Worm (Caenorhabditis elegans): Measurements from ENCODE around the gene C05B5.4.

DNA sequence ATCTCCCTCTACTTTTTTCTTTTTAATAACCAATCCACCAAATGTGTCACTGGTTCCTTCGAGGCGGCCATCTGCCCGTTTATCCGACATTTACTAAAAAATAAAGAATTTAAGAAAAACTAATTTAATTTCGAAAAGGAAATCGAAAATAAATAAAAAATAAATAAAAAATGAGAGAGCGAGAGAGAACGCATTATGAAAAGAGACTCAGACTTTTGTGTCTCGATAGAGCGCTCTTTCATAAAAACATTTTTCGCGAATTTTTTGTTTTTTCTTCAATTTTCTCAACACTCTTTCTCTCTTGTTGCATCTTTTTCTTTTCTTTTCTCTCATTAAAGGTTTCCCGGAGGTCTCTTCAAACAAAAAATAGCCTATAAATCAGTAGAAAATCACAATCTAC, 37.6 kb upstream of the C05B5.4 start, which contains the start of gene mog-1:
- TF ChIP-seq ceh-36 (tag; optimal IDR thresholded peaks at IDR 0.05) (no peak), ama-1 (optimal IDR thresholded peaks at IDR 0.05) (no peak), tbx-37 (GFP tag; conservative IDR thresholded peaks at IDR 0.05) (no peak), ceh-13 (GFP tag; optimal IDR thresholded peaks at IDR 0.05) (no peak), tbx-11 (GFP tag; IDR thresholded peaks at IDR 0.05) (no peak), tra-4 (tag; optimal IDR thresholded peaks at IDR 0.05) (no peak), pes-1 (GFP tag; IDR thresholded peaks at IDR 0.05) (no peak), hmbx-1 (tag; optimal IDR thresholded peaks at IDR 0.05) (no peak)
